Fruit fly (Drosophila melanogaster) whole organism, embryonic: Measurements from ENCODE around the gene Dus1.
A peak's percentile ranks its signal among the peaks of the same experiment; 100 is the strongest.

Experiments
- CG10209 ChIP-seq: fragments of 200-800 bp; sonication (Bioruptor generic); optimal IDR thresholded peaks from 3 replicates; lab custom pipeline; 2017; ENCODE audit warnings: missing biosample characterization, mild to moderate bottlenecking, missing genetic modification characterization, missing genetic modification reagents
- CG11695 ChIP-seq: fragments of 200-800 bp; sonication (Bioruptor generic); IDR thresholded peaks from 3 replicates; pipeline ENCODE4 v1.3.6; 2022; ENCODE audit warnings: missing biosample characterization, missing genetic modification characterization
- CG13424 ChIP-seq: fragments of 200-800 bp; sonication (Bioruptor generic); optimal IDR thresholded peaks from 2 replicates; lab custom pipeline; 2019; ENCODE audit warnings: missing biosample characterization, mild to moderate bottlenecking, missing genetic modification characterization, moderate library complexity
- CG13775 ChIP-seq: fragments of 200-800 bp; sonication (Bioruptor generic); optimal IDR thresholded peaks from 3 replicates; lab custom pipeline; 2017; ENCODE audit warnings: missing biosample characterization, mild to moderate bottlenecking, missing genetic modification characterization
- CG17186 ChIP-seq: fragments of 200-800 bp; sonication (Bioruptor generic); optimal IDR thresholded peaks from 3 replicates; lab custom pipeline; 2017; ENCODE audit warnings: missing biosample characterization, missing genetic modification reagents, missing genetic modification characterization
- CG17802 ChIP-seq: fragments of 200-800 bp; sonication (Bioruptor generic); optimal IDR thresholded peaks from 2 replicates; lab custom pipeline; 2018; ENCODE audit warnings: missing biosample characterization, mild to moderate bottlenecking, missing genetic modification characterization, moderate library complexity
- CG2889 ChIP-seq: fragments of 200-800 bp; sonication (Bioruptor generic); IDR thresholded peaks from 3 replicates; pipeline ENCODE4 v1.3.6; 2022; ENCODE audit warnings: missing biosample characterization, missing genetic modification characterization
- CG32532 ChIP-seq: fragments of 200-800 bp; sonication (Bioruptor generic); IDR thresholded peaks from 2 replicates; pipeline ENCODE4 v1.3.6; 2022; ENCODE audit warnings: missing biosample characterization, missing genetic modification characterization
- CG33557 ChIP-seq: fragments of 200-800 bp; sonication (Bioruptor generic); optimal IDR thresholded peaks from 2 replicates; lab custom pipeline; 2019; ENCODE audit warnings: missing biosample characterization, mild to moderate bottlenecking, missing genetic modification characterization, moderate library complexity
- CG34224 ChIP-seq: fragments of 200-800 bp; sonication (Bioruptor generic); IDR thresholded peaks from 3 replicates; pipeline ENCODE4 v1.3.6; 2022; ENCODE audit warnings: missing biosample characterization, missing genetic modification characterization; ENCODE audit not compliant: partially characterized antibody
- CG6813 ChIP-seq: fragments of 200-800 bp; sonication (Bioruptor generic); optimal IDR thresholded peaks from 2 replicates; lab custom pipeline; 2017; ENCODE audit warnings: missing biosample characterization, missing genetic modification characterization, mild to moderate bottlenecking, moderate library complexity, missing genetic modification reagents
- CG7372 ChIP-seq: fragments of 200-800 bp; sonication (Bioruptor generic); IDR thresholded peaks from 2 replicates; pipeline ENCODE4 v1.3.6; 2022; ENCODE audit warnings: missing biosample characterization, missing genetic modification characterization
- CG8388 ChIP-seq: fragments of 200-800 bp; sonication (Bioruptor generic); optimal IDR thresholded peaks from 2 replicates; lab custom pipeline; 2019; ENCODE audit warnings: missing biosample characterization, mild to moderate bottlenecking, missing genetic modification characterization, moderate library complexity
- CG9215 ChIP-seq: fragments of 200-800 bp; sonication (Bioruptor generic); IDR thresholded peaks from 2 replicates; pipeline ENCODE4 v1.3.6; 2022; ENCODE audit warnings: missing biosample characterization, missing genetic modification characterization
- CG9932 ChIP-seq: fragments of 200-800 bp; sonication (Bioruptor generic); IDR thresholded peaks from 2 replicates; pipeline ENCODE4 v1.3.6; 2022; ENCODE audit warnings: missing biosample characterization, missing genetic modification characterization
- D ChIP-seq, 2 experiments: fragments of 200-800 bp in 1 of 2; fragments of >200 bp in 1 of 2; sonication (Bioruptor generic) in 1 of 2; optimal IDR thresholded peaks; 2 replicates in 1 of 2; 3 replicates in 1 of 2; lab custom pipeline; 2017; ENCODE audit warnings: mild to moderate bottlenecking in 1 of 2, missing biosample characterization in 1 of 2, missing genetic modification characterization in 1 of 2, missing genetic modification reagents in 1 of 2
- E2f2 ChIP-seq: fragments of 200-800 bp; sonication (Bioruptor generic); IDR thresholded peaks from 2 replicates; pipeline ENCODE4 v1.3.6; 2022; ENCODE audit warnings: missing biosample characterization, missing genetic modification characterization
- Elba2 ChIP-seq: fragments of 200-800 bp; sonication (Bioruptor generic); optimal IDR thresholded peaks from 3 replicates; lab custom pipeline; 2016; ENCODE audit warnings: missing biosample characterization, missing genetic modification characterization
- HLH3B ChIP-seq: fragments of 200-800 bp; sonication (Bioruptor generic); IDR thresholded peaks from 2 replicates; pipeline ENCODE4 v1.3.6; 2022; ENCODE audit warnings: missing biosample characterization, missing genetic modification characterization
- HLH4C ChIP-seq: fragments of 200-800 bp; sonication (Bioruptor generic); IDR thresholded peaks from 3 replicates; pipeline ENCODE4 v1.3.6; 2022; ENCODE audit warnings: missing biosample characterization, missing genetic modification characterization; ENCODE audit not compliant: partially characterized antibody
- HLH54F ChIP-seq: fragments of 200-800 bp; sonication (Bioruptor generic); optimal IDR thresholded peaks from 3 replicates; lab custom pipeline; 2016; ENCODE audit warnings: missing biosample characterization, missing genetic modification characterization
- MESR4 ChIP-seq: fragments of 200-800 bp; sonication (Bioruptor generic); optimal IDR thresholded peaks from 2 replicates; lab custom pipeline; 2018; ENCODE audit warnings: missing biosample characterization, mild to moderate bottlenecking, missing genetic modification characterization, moderate library complexity
- Rx ChIP-seq: fragments of 200-800 bp; sonication (Bioruptor generic); IDR thresholded peaks from 2 replicates; pipeline ENCODE4 v1.3.6; 2022; ENCODE audit warnings: missing biosample characterization, missing genetic modification characterization
- Vsx1 ChIP-seq: fragments of 200-800 bp; sonication (Bioruptor generic); optimal IDR thresholded peaks from 2 replicates; lab custom pipeline; 2017; ENCODE audit warnings: missing biosample characterization, mild to moderate bottlenecking, missing genetic modification characterization, missing genetic modification reagents
- bigmax ChIP-seq: fragments of 200-800 bp; sonication (Bioruptor generic); optimal IDR thresholded peaks from 2 replicates; lab custom pipeline; 2018; ENCODE audit warnings: missing biosample characterization, mild to moderate bottlenecking, missing genetic modification characterization
- da ChIP-seq: fragments of 200-800 bp; sonication (Bioruptor generic); optimal IDR thresholded peaks from 2 replicates; lab custom pipeline; 2016; ENCODE audit warnings: missing biosample characterization, missing genetic modification characterization
- dm ChIP-seq: fragments of 200-800 bp; sonication (Bioruptor generic); optimal IDR thresholded peaks from 3 replicates; lab custom pipeline; 2016; ENCODE audit warnings: missing biosample characterization, missing genetic modification characterization
- eve ChIP-seq, 2 experiments: fragments of >200 bp; optimal IDR thresholded peaks; 2 replicates each; lab custom pipeline; 2017; ENCODE audit warnings: missing biosample characterization in 2 of 2, missing genetic modification characterization in 2 of 2
- ham ChIP-seq: fragments of 200-800 bp; sonication (Bioruptor generic); IDR thresholded peaks from 2 replicates; pipeline ENCODE4 v1.3.6; 2022; ENCODE audit warnings: missing biosample characterization, missing genetic modification characterization
- hkb ChIP-seq, 2 experiments: fragments of 200-800 bp in 1 of 2; fragments of >200 bp in 1 of 2; sonication (Bioruptor generic) in 1 of 2; IDR thresholded peaks in 1 of 2; optimal IDR thresholded peaks in 1 of 2; 2 replicates each; pipeline versions ENCODE4 v1.3.6 to Lab custom; 2017 to 2022; ENCODE audit warnings: missing biosample characterization in 1 of 2, missing genetic modification characterization in 1 of 2
- pfk ChIP-seq: fragments of 200-800 bp; sonication (Bioruptor generic); optimal IDR thresholded peaks from 2 replicates; lab custom pipeline; 2018; ENCODE audit warnings: missing biosample characterization, mild to moderate bottlenecking, missing genetic modification characterization, moderate library complexity
- sd ChIP-seq: fragments of 200-800 bp; sonication (Bioruptor generic); optimal IDR thresholded peaks from 3 replicates; lab custom pipeline; 2018; ENCODE audit warnings: missing biosample characterization, mild to moderate bottlenecking, missing genetic modification characterization, moderate library complexity
- tap ChIP-seq: fragments of 200-800 bp; optimal IDR thresholded peaks from 3 replicates; lab custom pipeline; 2019; ENCODE audit warnings: missing biosample characterization, mild to moderate bottlenecking, missing genetic modification characterization, moderate library complexity
- tll ChIP-seq, 2 experiments: fragments of 200-800 bp in 1 of 2; fragments of >200 bp in 1 of 2; sonication (Bioruptor generic) in 1 of 2; optimal IDR thresholded peaks; 2 replicates each; lab custom pipeline; 2017 to 2019; ENCODE audit warnings: missing biosample characterization in 2 of 2, missing genetic modification characterization in 2 of 2, mild to moderate bottlenecking in 1 of 2, moderate library complexity in 1 of 2
- z ChIP-seq: fragments of 200-800 bp; sonication (Bioruptor generic); IDR thresholded peaks from 3 replicates; pipeline ENCODE4 v1.3.6; 2022; ENCODE audit warnings: missing biosample characterization, missing genetic modification characterization
- zfh1 ChIP-seq: fragments of 200-800 bp; sonication (Bioruptor generic); IDR thresholded peaks from 3 replicates; pipeline ENCODE4 v1.3.6; 2022; ENCODE audit warnings: missing biosample characterization, missing genetic modification characterization

Gene Dus1

dm6 chr2L:305646-306045, 34.1 kb upstream of the Dus1 start, which contains the start of gene Plc21C (continued):
- TF ChIP-seq dm (GFP tag; lab: Kevin White, UChicago): peak; percentile 62
- no peak for TF ChIP-seq da (GFP tag; lab: Kevin White, UChicago)
- TF ChIP-seq Vsx1: no peak
- TF ChIP-seq CG13775 (GFP tag; lab: Kevin White, UChicago): peak; percentile 43
- TF ChIP-seq CG6813 (GFP tag; lab: Kevin White, UChicago): no peak
- TF ChIP-seq CG9932 (GFP tag; lab: Robert Waterston, UW): peak; percentile 65
- TF ChIP-seq CG13424 (tag; lab: Kevin White, UChicago): peak; percentile 63
- no peak; the same call in 1 of the 2 replicates for TF ChIP-seq HLH3B (GFP tag; lab: Robert Waterston, UW)
- peak; percentile 11 for TF ChIP-seq CG10209
- no peak for TF ChIP-seq Rx (GFP tag; lab: Robert Waterston, UW)
- TF ChIP-seq CG17186 (GFP tag; lab: Kevin White, UChicago): peak; percentile 49
- TF ChIP-seq MESR4 (GFP tag; lab: Kevin White, UChicago): peak; percentile 46
- TF ChIP-seq CG9215 (GFP tag; lab: Robert Waterston, UW): no peak; the same call in 1 of the 2 replicates
- no peak for TF ChIP-seq pfk (GFP tag; lab: Kevin White, UChicago)
- peak; percentile 56; the same call in 1 of the 2 replicates for TF ChIP-seq CG32532
- peak; percentile 100 for TF ChIP-seq E2f2 (GFP tag; lab: Robert Waterston, UW)
- TF ChIP-seq CG33557 (GFP tag; lab: Kevin White, UChicago): no peak
- TF ChIP-seq z: no peak
- peak; percentile 58 for TF ChIP-seq HLH54F
- 0 out of 3 replicates have a peak, but pooled peaks have one; percentile 20 for TF ChIP-seq CG11695 (GFP tag; lab: Robert Waterston, UW)
- TF ChIP-seq Elba2 (GFP tag; lab: Kevin White, UChicago): no peak
- peak; percentile 65 for TF ChIP-seq sd (tag; lab: Kevin White, UChicago)
- no peak for TF ChIP-seq CG2889 (GFP tag; lab: Robert Waterston, UW)
- TF ChIP-seq CG17802 (tag; lab: Kevin White, UChicago): no peak
- no peak for TF ChIP-seq CG8388
- no peak for TF ChIP-seq D (optimal IDR thresholded peaks at IDR 0.05; lab: Kevin White, UChicago)
- TF ChIP-seq D (GFP tag; optimal IDR thresholded peaks at IDR 0.05; lab: Kevin White, UChicago): no peak
- TF ChIP-seq zfh1 (GFP tag; lab: Robert Waterston, UW): no peak
- TF ChIP-seq CG7372 (GFP tag; lab: Robert Waterston, UW): no peak
- no peak for TF ChIP-seq tap
- no peak for TF ChIP-seq tll (GFP tag; optimal IDR thresholded peaks at IDR 0.05; lab: Kevin White, UChicago)
- no peak for TF ChIP-seq hkb (optimal IDR thresholded peaks at IDR 0.05; lab: Kevin White, UChicago)
- TF ChIP-seq hkb (GFP tag; IDR thresholded peaks at IDR 0.05; lab: Robert Waterston, UW): 0 out of 2 replicates have a peak, but pooled peaks have one; percentile 19
- no peak for TF ChIP-seq ham (GFP tag; lab: Robert Waterston, UW)

DNA sequence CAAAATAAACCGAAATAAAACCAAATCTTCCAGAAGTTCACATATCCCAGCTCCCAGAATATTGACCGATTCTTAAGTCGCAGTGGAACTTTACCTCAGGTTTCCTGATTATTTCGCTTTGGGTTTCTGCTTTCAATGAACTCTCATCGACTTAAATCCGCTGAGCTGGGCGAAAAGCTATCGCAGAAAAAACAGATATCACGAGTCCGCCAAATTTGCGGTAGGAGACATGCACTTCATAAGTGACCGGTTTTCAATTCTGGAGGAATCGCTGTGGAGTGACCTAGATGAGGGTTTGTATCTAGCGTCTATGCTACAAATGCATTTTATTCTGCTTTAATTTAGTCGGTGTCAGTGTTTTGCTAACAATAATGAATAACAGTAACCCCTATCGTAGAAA, 33.7 kb upstream of the Dus1 start:
- peak; percentile 10 for TF ChIP-seq bigmax (GFP tag; lab: Kevin White, UChicago)
- no peak for TF ChIP-seq HLH4C
- TF ChIP-seq eve (GFP tag; optimal IDR thresholded peaks at IDR 0.05; lab: Kevin White, UChicago): peak in 1 of 2 experiments; percentile 68
- TF ChIP-seq CG34224 (GFP tag; lab: Robert Waterston, UW): no peak
